Fruit fly (Drosophila melanogaster) whole organism, embryonic: Measurements from ENCODE around the gene CG42512.
A peak's percentile ranks its signal among the peaks of the same experiment; 100 is the strongest.

Experiments
- Blimp-1 ChIP-seq: fragments of 200-800 bp; sonication (Bioruptor generic); optimal IDR thresholded peaks from 3 replicates; lab custom pipeline; 2018; ENCODE audit warnings: missing biosample characterization, missing genetic modification characterization, mild to moderate bottlenecking, moderate library complexity, missing genetic modification reagents
- CG12299 ChIP-seq: fragments of 200-800 bp; sonication (Bioruptor generic); optimal IDR thresholded peaks from 2 replicates; lab custom pipeline; 2018; ENCODE audit warnings: missing biosample characterization, mild to moderate bottlenecking, missing genetic modification characterization
- CG15696 ChIP-seq: fragments of 200-800 bp; sonication (Bioruptor generic); optimal IDR thresholded peaks from 2 replicates; lab custom pipeline; 2019; ENCODE audit warnings: missing biosample characterization, mild to moderate bottlenecking, missing genetic modification characterization, moderate library complexity
- CG18011 ChIP-seq: fragments of 200-800 bp; sonication (Bioruptor generic); optimal IDR thresholded peaks from 2 replicates; lab custom pipeline; 2017; ENCODE audit warnings: missing biosample characterization, missing genetic modification characterization, mild to moderate bottlenecking, moderate library complexity, missing genotype
- CG2116 ChIP-seq: fragments of 200-800 bp; sonication (Bioruptor generic); optimal IDR thresholded peaks from 3 replicates; lab custom pipeline; 2018; ENCODE audit warnings: missing biosample characterization, mild to moderate bottlenecking, missing genetic modification characterization
- CG2678 ChIP-seq: fragments of 200-800 bp; sonication (Bioruptor generic); optimal IDR thresholded peaks from 3 replicates; lab custom pipeline; 2019; ENCODE audit warnings: missing biosample characterization, mild to moderate bottlenecking, missing genetic modification characterization, moderate library complexity
- CG30403 ChIP-seq: fragments of 200-800 bp; sonication (Bioruptor generic); optimal IDR thresholded peaks from 3 replicates; lab custom pipeline; 2016; ENCODE audit warnings: missing biosample characterization, missing genetic modification characterization
- CG33557 ChIP-seq: fragments of 200-800 bp; sonication (Bioruptor generic); optimal IDR thresholded peaks from 2 replicates; lab custom pipeline; 2019; ENCODE audit warnings: missing biosample characterization, mild to moderate bottlenecking, missing genetic modification characterization, moderate library complexity
- CG34224 ChIP-seq: fragments of 200-800 bp; sonication (Bioruptor generic); IDR thresholded peaks from 3 replicates; pipeline ENCODE4 v1.3.6; 2022; ENCODE audit warnings: missing biosample characterization, missing genetic modification characterization; ENCODE audit not compliant: partially characterized antibody
- CG34376 ChIP-seq: fragments of 200-800 bp; sonication (Bioruptor generic); optimal IDR thresholded peaks from 2 replicates; lab custom pipeline; 2018; ENCODE audit warnings: missing biosample characterization, mild to moderate bottlenecking, missing genetic modification characterization
- CG4328 ChIP-seq: fragments of 200-800 bp; sonication (Bioruptor generic); optimal IDR thresholded peaks from 3 replicates; lab custom pipeline; 2017; ENCODE audit warnings: missing biosample characterization, missing genetic modification reagents, missing genetic modification characterization
- CG4617 ChIP-seq: fragments of 200-800 bp; sonication (Bioruptor generic); optimal IDR thresholded peaks from 3 replicates; lab custom pipeline; 2016; ENCODE audit warnings: missing biosample characterization, missing genetic modification characterization, borderline replicate concordance
- CG8281 ChIP-seq: fragments of 200-800 bp; sonication (Bioruptor generic); optimal IDR thresholded peaks from 2 replicates; lab custom pipeline; 2018; ENCODE audit warnings: missing biosample characterization, mild to moderate bottlenecking, missing genetic modification characterization, moderate library complexity
- CG9437 ChIP-seq: fragments of 200-800 bp; sonication (Bioruptor generic); optimal IDR thresholded peaks from 2 replicates; lab custom pipeline; 2018; ENCODE audit warnings: missing biosample characterization, mild to moderate bottlenecking, missing genetic modification characterization
- CoRest ChIP-seq: fragments of 200-800 bp; sonication (Bioruptor generic); optimal IDR thresholded peaks from 3 replicates; lab custom pipeline; 2018; ENCODE audit warnings: missing biosample characterization, mild to moderate bottlenecking, missing genetic modification characterization, moderate library complexity
- E2f2 ChIP-seq: fragments of 200-800 bp; sonication (Bioruptor generic); IDR thresholded peaks from 2 replicates; pipeline ENCODE4 v1.3.6; 2022; ENCODE audit warnings: missing biosample characterization, missing genetic modification characterization
- Eip74EF ChIP-seq, 2 experiments: fragments of 200-800 bp in 1 of 2; fragments of >200 bp in 1 of 2; sonication (Bioruptor generic) in 1 of 2; optimal IDR thresholded peaks; 2 replicates each; lab custom pipeline; 2017 to 2019; ENCODE audit warnings: missing biosample characterization in 2 of 2, missing genetic modification characterization in 2 of 2, mild to moderate bottlenecking in 1 of 2, moderate library complexity in 1 of 2
- Ets65A ChIP-seq: fragments of 200-800 bp; sonication (Bioruptor generic); peaks from one replicate; lab custom pipeline; 2016; ENCODE audit warnings: missing biosample characterization, missing genetic modification characterization
- Hr3 ChIP-seq: fragments of 200-800 bp; sonication (Bioruptor generic); optimal IDR thresholded peaks from 3 replicates; lab custom pipeline; 2016; ENCODE audit warnings: missing biosample characterization, missing genetic modification characterization
- MBD-R2 ChIP-seq: fragments of 200-800 bp; sonication (Bioruptor generic); IDR thresholded peaks from 2 replicates; pipeline ENCODE4 v1.3.6; 2022; ENCODE audit warnings: missing biosample characterization, missing genetic modification characterization
- MTF-1 ChIP-seq: fragments of 200-800 bp; sonication (Bioruptor generic); optimal IDR thresholded peaks from 2 replicates; lab custom pipeline; 2018; ENCODE audit warnings: missing biosample characterization, mild to moderate bottlenecking, missing genetic modification characterization, borderline replicate concordance
- Med ChIP-seq: fragments of 200-800 bp; sonication (Bioruptor generic); peaks from one replicate; lab custom pipeline; 2016; ENCODE audit warnings: missing biosample characterization, missing genetic modification characterization, mild to moderate bottlenecking, inconsistent platforms, moderate library complexity
- Meics ChIP-seq: fragments of 200-800 bp; sonication (Bioruptor generic); optimal IDR thresholded peaks from 2 replicates; lab custom pipeline; 2017; ENCODE audit warnings: missing biosample characterization, mild to moderate bottlenecking, missing genetic modification characterization
- NfI ChIP-seq: fragments of 200-800 bp; sonication (Bioruptor generic); optimal IDR thresholded peaks from 3 replicates; lab custom pipeline; 2018; ENCODE audit warnings: missing biosample characterization, mild to moderate bottlenecking, missing genetic modification characterization, moderate library complexity
- Xrp1 ChIP-seq: fragments of 200-800 bp; sonication (Bioruptor generic); IDR thresholded peaks from 2 replicates; pipeline ENCODE4 v1.3.6; 2022; ENCODE audit warnings: missing biosample characterization, missing genetic modification characterization
- cad ChIP-seq: fragments of >200 bp; optimal IDR thresholded peaks from 2 replicates; lab custom pipeline; 2017; ENCODE audit warnings: missing biosample characterization, missing genetic modification characterization
- cwo ChIP-seq: fragments of 200-800 bp; sonication (Bioruptor generic); optimal IDR thresholded peaks from 3 replicates; lab custom pipeline; 2017; ENCODE audit warnings: missing biosample characterization, missing genetic modification characterization, mild to moderate bottlenecking, moderate library complexity, missing genetic modification reagents
- dmrt11E ChIP-seq: fragments of 200-800 bp; sonication (Bioruptor generic); optimal IDR thresholded peaks from 3 replicates; lab custom pipeline; 2018; ENCODE audit warnings: missing biosample characterization, mild to moderate bottlenecking, missing genetic modification characterization, moderate library complexity
- exex ChIP-seq: fragments of 200-800 bp; sonication (Bioruptor generic); optimal IDR thresholded peaks from 4 replicates; lab custom pipeline; 2018; ENCODE audit warnings: missing biosample characterization, mild to moderate bottlenecking, missing genetic modification characterization, moderate library complexity
- fd102C ChIP-seq: fragments of 200-800 bp; sonication (Bioruptor generic); optimal IDR thresholded peaks from 2 replicates; lab custom pipeline; 2018; ENCODE audit warnings: missing biosample characterization, mild to moderate bottlenecking, missing genetic modification characterization, moderate library complexity
- gcm ChIP-seq: fragments of 200-800 bp; sonication (Bioruptor generic); optimal IDR thresholded peaks from 2 replicates; lab custom pipeline; 2019; ENCODE audit warnings: missing biosample characterization, mild to moderate bottlenecking, missing genetic modification characterization, moderate library complexity
- her ChIP-seq: fragments of 200-800 bp; sonication (Bioruptor generic); optimal IDR thresholded peaks from 2 replicates; lab custom pipeline; 2016; ENCODE audit warnings: missing biosample characterization, missing genetic modification characterization
- insv ChIP-seq, 2 experiments: fragments of 200-800 bp; sonication (Bioruptor generic); optimal IDR thresholded peaks; 3 replicates each; lab custom pipeline; 2016 to 2018; ENCODE audit warnings: missing biosample characterization in 2 of 2, missing genetic modification characterization in 2 of 2
- lilli ChIP-seq: fragments of 200-800 bp; sonication (Bioruptor generic); optimal IDR thresholded peaks from 3 replicates; lab custom pipeline; 2016; ENCODE audit warnings: missing biosample characterization, missing genetic modification characterization
- mirr ChIP-seq: fragments of 200-800 bp; sonication (Bioruptor generic); optimal IDR thresholded peaks from 3 replicates; lab custom pipeline; 2018; ENCODE audit warnings: missing biosample characterization, mild to moderate bottlenecking, missing genetic modification characterization
- phol ChIP-seq: fragments of 200-800 bp; sonication (Bioruptor generic); optimal IDR thresholded peaks from 3 replicates; lab custom pipeline; 2018; ENCODE audit warnings: missing biosample characterization, mild to moderate bottlenecking, missing genetic modification characterization, moderate library complexity
- pros ChIP-seq: fragments of 200-800 bp; sonication (Bioruptor generic); optimal IDR thresholded peaks from 3 replicates; lab custom pipeline; 2019; ENCODE audit warnings: missing biosample characterization, mild to moderate bottlenecking, missing genetic modification characterization, moderate library complexity
- sens ChIP-seq: fragments of 200-800 bp; sonication (Bioruptor generic); peaks from one replicate; lab custom pipeline; 2016; ENCODE audit warnings: missing biosample characterization, missing genetic modification characterization

The CG42512 gene

DNA sequence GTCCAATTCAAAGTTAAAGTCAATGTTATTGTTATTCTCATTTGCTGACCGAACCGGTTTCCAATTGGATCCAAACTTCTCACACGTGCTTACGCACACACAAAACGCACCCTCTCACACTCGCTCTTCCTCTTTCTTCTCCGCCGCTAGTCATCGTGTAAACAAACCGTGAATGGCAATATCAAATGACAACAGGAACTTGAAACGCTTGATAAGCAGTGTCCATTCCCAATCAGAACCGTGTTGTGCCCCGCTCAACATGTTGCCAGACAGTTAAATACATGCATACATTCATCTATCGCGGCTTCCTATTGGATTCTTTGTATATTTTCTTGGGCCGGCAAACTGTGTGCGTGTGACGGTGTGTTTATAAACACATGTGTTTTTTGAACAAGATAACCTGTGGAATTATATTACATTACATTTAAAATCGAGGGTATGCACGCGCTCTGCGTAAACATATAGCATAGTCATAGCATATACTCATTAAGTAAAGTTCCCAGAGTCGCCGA is 4.6 kb downstream of the CG42512 start (continued):
- TF ChIP-seq CG34224 (GFP tag; lab: Robert Waterston, UW) (no peak; the same call in 2 of the 3 replicates), CG4617 (GFP tag; lab: Kevin White, UChicago) (no peak), CG2678 (tag; lab: Kevin White, UChicago) (peak; percentile 39), Hr3 (GFP tag; lab: Kevin White, UChicago) (no peak), CG34376 (peak; percentile 83), cwo (peak; percentile 98), mirr (GFP tag; lab: Kevin White, UChicago) (peak; percentile 86), pros (peak; percentile 52), CG9437 (no peak), Blimp-1 (peak; percentile 11), MTF-1 (GFP tag; lab: Kevin White, UChicago) (peak; percentile 41), CG4328 (no peak), CG12299 (tag; lab: Kevin White, UChicago) (peak; percentile 59), CG8281 (peak; percentile 4), Eip74EF (GFP tag; optimal IDR thresholded peaks at IDR 0.05; lab: Kevin White, UChicago) (no peak), NfI (GFP tag; lab: Kevin White, UChicago) (peak; percentile 2), CG30403 (GFP tag; lab: Kevin White, UChicago) (no peak), gcm (GFP tag; lab: Kevin White, UChicago) (no peak), insv (GFP tag; optimal IDR thresholded peaks at IDR 0.05; lab: Kevin White, UChicago) (peak; percentile 98 to 99)

DNA sequence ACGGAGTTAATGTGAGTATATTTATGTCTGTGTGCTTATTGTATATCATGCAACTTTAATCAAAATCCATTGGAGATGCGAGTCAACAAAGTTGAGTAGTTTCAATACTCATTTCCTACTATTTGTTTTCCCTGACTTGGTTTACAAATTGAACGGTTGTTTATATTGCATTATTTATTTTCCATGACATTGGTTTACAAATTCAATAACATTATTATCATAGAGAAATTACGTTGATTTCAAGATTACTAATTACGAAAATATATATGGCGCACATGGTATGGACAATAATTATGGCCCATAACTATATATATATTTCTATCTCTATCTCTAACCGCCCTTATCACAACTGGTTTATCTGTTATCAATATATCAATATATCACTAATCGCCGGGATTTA is 9.5 kb downstream of the CG42512 start:
- TF ChIP-seq MBD-R2 (GFP tag; lab: Robert Waterston, UW): no peak
- peak; percentile 22 for TF ChIP-seq dmrt11E (tag; lab: Kevin White, UChicago)
- TF ChIP-seq CoRest (tag; lab: Kevin White, UChicago): no peak
- no peak for TF ChIP-seq her (GFP tag; lab: Kevin White, UChicago)
- peak; percentile 5 for TF ChIP-seq CG33557 (GFP tag; lab: Kevin White, UChicago)
- TF ChIP-seq lilli: no peak
- peak; percentile 53 for TF ChIP-seq sens (GFP tag; lab: Kevin White, UChicago)
- no peak for TF ChIP-seq phol (tag; lab: Kevin White, UChicago)
- peak; percentile 53 for TF ChIP-seq CG15696
- TF ChIP-seq E2f2: no peak
- TF ChIP-seq Xrp1 (GFP tag; lab: Robert Waterston, UW): 0 out of 2 replicates have a peak, but pooled peaks have one; percentile 8
- no peak for TF ChIP-seq CG18011 (GFP tag; lab: Kevin White, UChicago)
- TF ChIP-seq Meics (GFP tag; lab: Kevin White, UChicago): no peak
- no peak for TF ChIP-seq CG2116 (GFP tag; lab: Kevin White, UChicago)

- TF ChIP-seq Ets65A (GFP tag; lab: Kevin White, UChicago): peak; percentile 79
- no peak for TF ChIP-seq cad (GFP tag; lab: Kevin White, UChicago)
- peak; percentile 28 for TF ChIP-seq Med
- TF ChIP-seq fd102C (GFP tag; lab: Kevin White, UChicago): no peak
- TF ChIP-seq sens (GFP tag; lab: Kevin White, UChicago): peak; percentile 64
- TF ChIP-seq exex (tag; lab: Kevin White, UChicago): peak; percentile 0
- TF ChIP-seq, all 482 proteins: peak for 4
Observed at dm6 chrX:16664405-16665064, 13.4 kb downstream of the CG42512 start, which contains the start of gene CG15865. TSS of gene CG15865 (minus strand) at chrX:16664455.
